Worm (Caenorhabditis elegans) whole organism, L4 larva: ENCODE data around the gene twk-11.

ENCODE experiments used
- F37D6.2 ChIP-seq: sonication (generic microtip); optimal IDR thresholded peaks from 2 replicates; lab custom pipeline; 2016; ENCODE audit warnings: mild to moderate bottlenecking, missing genetic modification characterization, missing compliant biosample characterization
- F44E2.7 ChIP-seq: fragments of 200-800 bp; sonication (Bioruptor generic); IDR thresholded peaks from 2 replicates; pipeline ENCODE4 v2.1.2; 2022; ENCODE audit warnings: missing genetic modification characterization, missing compliant biosample characterization
- F49E8.2 ChIP-seq: sonication (generic microtip); optimal IDR thresholded peaks from 2 replicates; lab custom pipeline; 2016; ENCODE audit warnings: missing compliant biosample characterization, mild to moderate bottlenecking, missing genetic modification characterization, borderline replicate concordance
- R02D3.7 ChIP-seq: fragments of 150-350 bp; sonication (generic microtip); optimal IDR thresholded peaks from 3 replicates; lab custom pipeline; 2014; ENCODE audit warnings: missing biosample characterization, missing genetic modification characterization
- Y105C5A.15 ChIP-seq: fragments of 200-800 bp; sonication (Bioruptor generic); IDR thresholded peaks from 2 replicates; pipeline ENCODE4 v1.3.6; 2022; ENCODE audit warnings: missing genetic modification characterization, missing compliant biosample characterization
- Y48G9A.11 ChIP-seq: fragments of 200-800 bp; sonication (Bioruptor generic); IDR thresholded peaks from 2 replicates; pipeline ENCODE4 v1.3.6; 2022; ENCODE audit warnings: missing genetic modification reagents, missing genetic modification characterization, missing compliant biosample characterization
- aha-1 ChIP-seq: fragments of 150-350 bp; peaks from one replicate; lab custom pipeline; 2014; ENCODE audit warnings: missing biosample characterization, missing genetic modification characterization
- aly-2 ChIP-seq: sonication (generic microtip); optimal IDR thresholded peaks from 2 replicates; lab custom pipeline; 2018; ENCODE audit warnings: missing biosample characterization, missing genetic modification characterization
- ceh-20 ChIP-seq: fragments of 200-800 bp; sonication (Bioruptor generic); IDR thresholded peaks from 2 replicates; pipeline ENCODE4 v1.3.6; 2022; ENCODE audit warnings: missing genetic modification reagents, missing genetic modification characterization, missing compliant biosample characterization
- ceh-82 ChIP-seq: sonication (generic microtip); optimal IDR thresholded peaks from 2 replicates; lab custom pipeline; 2017; ENCODE audit warnings: missing biosample characterization, missing genetic modification characterization
- daf-16 ChIP-seq, 3 experiments: sonication (generic microtip); optimal IDR thresholded peaks; 2 replicates each; lab custom pipeline; 2016 to 2017; ENCODE audit warnings: missing genetic modification characterization in 3 of 3, missing genetic modification reagents in 3 of 3, mild to moderate bottlenecking in 2 of 3, missing compliant biosample characterization in 2 of 3, missing biosample characterization in 1 of 3, moderate library complexity in 1 of 3
- daf-8 ChIP-seq: fragments of 200-800 bp; sonication (Bioruptor generic); IDR thresholded peaks from 2 replicates; pipeline ENCODE4 v1.3.6; 2022; ENCODE audit warnings: missing genetic modification characterization, missing compliant biosample characterization
- dmd-6 ChIP-seq: fragments of 200-800 bp; sonication (Bioruptor generic); IDR thresholded peaks from 2 replicates; pipeline ENCODE4 v1.3.6; 2022; ENCODE audit warnings: missing genetic modification reagents, missing genetic modification characterization, missing compliant biosample characterization
- dpl-1 ChIP-seq: fragments of 150-350 bp; optimal IDR thresholded peaks from 2 replicates; lab custom pipeline; 2014; ENCODE audit warnings: missing biosample characterization, missing genetic modification reagents, missing genetic modification characterization
- dve-1 ChIP-seq: sonication (generic microtip); optimal IDR thresholded peaks from 2 replicates; lab custom pipeline; 2017; ENCODE audit warnings: antibody characterized with exemption, mild to moderate bottlenecking, missing genetic modification characterization, missing compliant biosample characterization; ENCODE audit not compliant: insufficient read depth
- egl-27 ChIP-seq: sonication (generic microtip); optimal IDR thresholded peaks from 3 replicates; lab custom pipeline; 2017; ENCODE audit warnings: missing biosample characterization, missing genetic modification reagents, missing genetic modification characterization
- egl-43 ChIP-seq: fragments of 200-800 bp; sonication (Bioruptor generic); IDR thresholded peaks from 2 replicates; pipeline ENCODE4 v1.3.6; 2022; ENCODE audit warnings: missing genetic modification reagents, missing genetic modification characterization, missing compliant biosample characterization
- hlh-11 ChIP-seq: fragments of 200-800 bp; sonication (Bioruptor generic); optimal IDR thresholded peaks from 2 replicates; lab custom pipeline; 2018; ENCODE audit warnings: mild to moderate bottlenecking, missing genetic modification characterization, missing compliant biosample characterization
- hlh-30 ChIP-seq: sonication (generic microtip); optimal IDR thresholded peaks from 2 replicates; lab custom pipeline; 2017; ENCODE audit warnings: antibody characterized with exemption, mild to moderate bottlenecking, missing genetic modification characterization, missing compliant biosample characterization; ENCODE audit not compliant: insufficient read depth
- jun-1 ChIP-seq: fragments of 150-350 bp; optimal IDR thresholded peaks from 2 replicates; lab custom pipeline; 2014; ENCODE audit warnings: missing biosample characterization, missing genetic modification reagents, missing genetic modification characterization
- lim-7 ChIP-seq: fragments of 200-800 bp; sonication (Bioruptor generic); IDR thresholded peaks from 2 replicates; pipeline ENCODE4 v1.3.6; 2022; ENCODE audit warnings: missing genetic modification characterization, missing compliant biosample characterization
- lin-1 ChIP-seq: fragments of 200-800 bp; sonication (Bioruptor generic); IDR thresholded peaks from 2 replicates; pipeline ENCODE4 v1.3.6; 2022; ENCODE audit warnings: missing genetic modification reagents, missing genetic modification characterization, missing compliant biosample characterization
- madf-5 ChIP-seq, 2 experiments: fragments of 200-800 bp; sonication (Bioruptor generic); IDR thresholded peaks; 2 replicates each; pipeline ENCODE4 v1.3.6; 2022; ENCODE audit warnings: missing compliant biosample characterization in 2 of 2, missing genetic modification characterization in 2 of 2
- mes-2 ChIP-seq: sonication (generic microtip); optimal IDR thresholded peaks from 2 replicates; lab custom pipeline; 2016; ENCODE audit warnings: missing genotype, mild to moderate bottlenecking, missing genetic modification characterization, missing compliant biosample characterization; ENCODE audit not compliant: poor library complexity, severe bottlenecking
- mxl-3 ChIP-seq: fragments of 200-800 bp; sonication (Bioruptor generic); optimal IDR thresholded peaks from 2 replicates; lab custom pipeline; 2018; ENCODE audit warnings: mild to moderate bottlenecking, missing genetic modification characterization, missing compliant biosample characterization
- nhr-102 ChIP-seq: sonication (generic microtip); optimal IDR thresholded peaks from 2 replicates; lab custom pipeline; 2016; ENCODE audit warnings: mild to moderate bottlenecking, missing genetic modification characterization, moderate library complexity, missing compliant biosample characterization
- nhr-111 ChIP-seq: fragments of 200-800 bp; sonication (Bioruptor generic); optimal IDR thresholded peaks from 2 replicates; lab custom pipeline; 2018; ENCODE audit warnings: mild to moderate bottlenecking, missing genetic modification characterization, missing compliant biosample characterization
- nhr-28 ChIP-seq: fragments of 150-350 bp; optimal IDR thresholded peaks from 2 replicates; lab custom pipeline; 2014; ENCODE audit warnings: missing biosample characterization, missing genetic modification characterization
- nhr-41 ChIP-seq: fragments of 200-800 bp; sonication (Bioruptor generic); IDR thresholded peaks from 2 replicates; pipeline ENCODE4 v1.3.6; 2022; ENCODE audit warnings: missing genetic modification reagents, missing genetic modification characterization, missing compliant biosample characterization
- nhr-48 ChIP-seq: sonication (generic microtip); optimal IDR thresholded peaks from 2 replicates; lab custom pipeline; 2016; ENCODE audit warnings: mild to moderate bottlenecking, missing genetic modification characterization, missing compliant biosample characterization
- nhr-77 ChIP-seq: fragments of 150-350 bp; optimal IDR thresholded peaks from 2 replicates; lab custom pipeline; 2014; ENCODE audit warnings: missing biosample characterization, missing genetic modification characterization
- pqm-1 ChIP-seq: sonication (generic microtip); optimal IDR thresholded peaks from 2 replicates; lab custom pipeline; 2017; ENCODE audit warnings: missing biosample characterization, missing genetic modification characterization
- sdz-12 ChIP-seq: fragments of 200-800 bp; sonication (Bioruptor generic); optimal IDR thresholded peaks from 2 replicates; lab custom pipeline; 2018; ENCODE audit warnings: mild to moderate bottlenecking, missing genetic modification characterization, missing compliant biosample characterization
- skn-1 ChIP-seq: fragments of 150-350 bp; optimal IDR thresholded peaks from 2 replicates; lab custom pipeline; 2014; ENCODE audit warnings: missing biosample characterization, missing genetic modification characterization
- snpc-1.2 ChIP-seq: fragments of 200-800 bp; sonication (Bioruptor generic); IDR thresholded peaks from 2 replicates; pipeline ENCODE4 v1.3.6; 2022; ENCODE audit warnings: missing genetic modification reagents, missing genetic modification characterization, missing compliant biosample characterization
- spr-1 ChIP-seq: sonication (generic microtip); optimal IDR thresholded peaks from 2 replicates; lab custom pipeline; 2016; ENCODE audit warnings: mild to moderate bottlenecking, missing genetic modification characterization, missing compliant biosample characterization
- unc-39 ChIP-seq: sonication (generic microtip); optimal IDR thresholded peaks from 2 replicates; lab custom pipeline; 2017; ENCODE audit warnings: missing biosample characterization, missing genetic modification characterization
- unc-62 ChIP-seq, 3 experiments: fragments of 150-350 bp in 1 of 3; sonication (generic microtip); optimal IDR thresholded peaks in 2 of 3; peaks in 1 of 3; 1 replicate in 1 of 3; 2 replicates in 2 of 3; lab custom pipeline; 2014 to 2017; ENCODE audit warnings: missing biosample characterization in 3 of 3, missing genetic modification characterization in 3 of 3, missing genetic modification reagents in 3 of 3, missing genotype in 1 of 3
- zfp-3 ChIP-seq: fragments of 200-800 bp; sonication (Bioruptor generic); conservative IDR thresholded peaks from 2 replicates; pipeline ENCODE4 v1.3.6; 2022; ENCODE audit warnings: missing genetic modification reagents, missing genetic modification characterization, missing compliant biosample characterization
- ztf-11 ChIP-seq: fragments of 150-350 bp; optimal IDR thresholded peaks from 2 replicates; lab custom pipeline; 2014; ENCODE audit warnings: missing biosample characterization, missing genetic modification characterization

The twk-11 gene

ce11 chrV:7075646-7076045 is 39.3 kb upstream of the twk-11 start, which contains the start of gene npa-1:
npa-1 (plus strand) TSS chrV:7075787.
- TF ChIP-seq mxl-3 (GFP tag; lab: Kevin White, UChicago) = peak; percentile 19
- TF ChIP-seq F44E2.7 (GFP tag; lab: Robert Waterston, UW) = no peak
- TF ChIP-seq dve-1 (tag; lab: Kevin White, UChicago) = peak; percentile 26
- peak; percentile 5 for TF ChIP-seq nhr-102 (tag; lab: Kevin White, UChicago)
- no peak for TF ChIP-seq daf-16 (GFP tag; optimal IDR thresholded peaks at IDR 0.05; lab: Kevin White, UChicago)
- TF ChIP-seq daf-16 (tag; optimal IDR thresholded peaks at IDR 0.05; lab: Kevin White, UChicago) = peak; percentile 51
- peak; percentile 75 for TF ChIP-seq nhr-28 (tag; lab: Kevin White, UChicago)
- peak; percentile 18 for TF ChIP-seq mes-2 (tag; lab: Kevin White, UChicago)
- 0 out of 2 replicates have a peak, but pooled peaks have one; percentile 18 for TF ChIP-seq lin-1 (GFP tag; lab: Robert Waterston, UW)
- TF ChIP-seq nhr-77 (tag; lab: Kevin White, UChicago) = peak; percentile 13
- peak; percentile 61 for TF ChIP-seq hlh-11 (tag; lab: Kevin White, UChicago)
- TF ChIP-seq ceh-20 (GFP tag; lab: Robert Waterston, UW) = no peak
- TF ChIP-seq dmd-6 = peak; percentile 43
- no peak for TF ChIP-seq hlh-30 (tag; lab: Kevin White, UChicago)
- TF ChIP-seq nhr-41 (GFP tag; lab: Robert Waterston, UW) = no peak
- TF ChIP-seq pqm-1 (tag; lab: Kevin White, UChicago) = peak; percentile 60
- TF ChIP-seq, all 104 proteins: peak for 11

- TF ChIP-seq R02D3.7 (tag; lab: Kevin White, UChicago) = no peak
- TF ChIP-seq dpl-1 (GFP tag; lab: Kevin White, UChicago) = no peak
- TF ChIP-seq Y105C5A.15 (GFP tag; lab: Robert Waterston, UW) = no peak
- no peak for TF ChIP-seq jun-1
- TF ChIP-seq daf-8 = no peak
- no peak for TF ChIP-seq ceh-82
- TF ChIP-seq aha-1 (tag; lab: Kevin White, UChicago) = no peak
- no peak for TF ChIP-seq unc-39 (tag; lab: Kevin White, UChicago)
- no peak for TF ChIP-seq hlh-30 (tag; lab: Kevin White, UChicago)
- TF ChIP-seq Y48G9A.11 = no peak
- no peak for TF ChIP-seq nhr-48 (tag; lab: Kevin White, UChicago)
- TF ChIP-seq, all 104 proteins: peak for 0
Measured at ce11 chrV:7072309-7072708, 35.9 kb upstream of the twk-11 start, which contains the start of gene F27B10.1. F27B10.1 (plus strand) TSS chrV:7072609.

- TF ChIP-seq skn-1 (tag; lab: Kevin White, UChicago) (no peak), zfp-3 (GFP tag; lab: Robert Waterston, UW) (no peak), mes-2 (tag; lab: Kevin White, UChicago) (peak; percentile 9), Y105C5A.15 (GFP tag; lab: Robert Waterston, UW) (no peak), F37D6.2 (tag; lab: Kevin White, UChicago) (no peak), egl-27 (tag; lab: Kevin White, UChicago) (no peak), snpc-1.2 (0 out of 2 replicates have a peak, but pooled peaks have one; percentile 11), madf-5 (GFP tag; IDR thresholded peaks at IDR 0.05; lab: Robert Waterston, UW) (0 out of 4 replicates have a peak, but pooled peaks of 1 of the 2 experiments have one; percentile 29), lim-7 (GFP tag; lab: Robert Waterston, UW) (0 out of 2 replicates have a peak, but pooled peaks have one; percentile 54), egl-43 (GFP tag; lab: Robert Waterston, UW) (0 out of 2 replicates have a peak, but pooled peaks have one; percentile 30), F49E8.2 (tag; lab: Kevin White, UChicago) (no peak)
- TF ChIP-seq, all 104 proteins: peak for 5
Measured at ce11 chrV:7069605-7070004, 33.2 kb upstream of the twk-11 start.

- TF ChIP-seq nhr-111 (GFP tag; lab: Kevin White, UChicago) = no peak
- no peak for TF ChIP-seq ztf-11 (tag; lab: Kevin White, UChicago)
- TF ChIP-seq sdz-12 = no peak
- no peak for TF ChIP-seq ceh-20 (GFP tag; lab: Robert Waterston, UW)
- no peak for TF ChIP-seq spr-1
- peak in 1 of 2 experiments; percentile 59 for TF ChIP-seq unc-62 (GFP tag; optimal IDR thresholded peaks at IDR 0.05 in 1 of 2; lab: Kevin White, UChicago)
- no peak for TF ChIP-seq unc-62 (tag; optimal IDR thresholded peaks at IDR 0.05; lab: Kevin White, UChicago)
- no peak for TF ChIP-seq aly-2 (tag; lab: Kevin White, UChicago)
- no peak for TF ChIP-seq R02D3.7 (tag; lab: Kevin White, UChicago)
- TF ChIP-seq, all 104 proteins: peak for 1
Measured at ce11 chrV:7068861-7069260, 32.5 kb upstream of the twk-11 start.
